Worm (Caenorhabditis elegans) whole organism, L4/young adult: ENCODE results near the gene lin-38.

ENCODE experiments used
- W03F9.2 ChIP-seq: fragments of 150-350 bp; optimal IDR thresholded peaks from 2 replicates; lab custom pipeline; 2014; ENCODE audit warnings: missing biosample characterization, missing genetic modification characterization
- dao-5 ChIP-seq: sonication (generic microtip); optimal IDR thresholded peaks from 2 replicates; lab custom pipeline; 2016; ENCODE audit warnings: missing genotype, missing genetic modification characterization, moderate library complexity, missing compliant biosample characterization
- him-1 ChIP-seq: sonication (generic microtip); optimal IDR thresholded peaks from 2 replicates; lab custom pipeline; 2016; ENCODE audit warnings: missing genotype, missing genetic modification reagents, missing genetic modification characterization, missing compliant biosample characterization

DNA sequence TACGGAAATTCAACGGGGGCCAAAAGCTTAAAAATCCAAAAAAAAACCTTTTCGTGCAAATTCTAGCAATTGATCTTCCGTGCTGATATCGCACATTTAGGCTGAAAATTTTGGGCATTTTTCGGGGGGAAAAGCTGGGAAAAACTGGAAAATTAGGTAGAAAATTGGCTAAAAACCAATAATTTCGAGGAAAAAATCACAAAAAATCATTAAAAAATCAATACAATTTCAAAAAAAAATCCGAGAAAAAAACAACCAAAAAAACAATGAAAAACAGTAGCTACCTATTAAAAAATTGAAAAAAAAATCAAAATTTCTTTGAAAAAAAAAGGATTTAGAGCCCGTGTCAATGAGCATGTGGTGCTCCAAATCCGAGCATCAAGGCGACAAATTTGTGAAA is 7.9 kb upstream of the lin-38 start, which contains the start of gene Y48E1B.3:
- TF ChIP-seq him-1 (tag; lab: Kevin White, UChicago) (no peak), dao-5 (tag; lab: Kevin White, UChicago) (no peak), W03F9.2 (tag; lab: Kevin White, UChicago) (no peak)
